Worm (Caenorhabditis elegans) whole organism, L4 larva: ENCODE data around the gene rib-2.

Experiments used
- D1046.2 ChIP-seq: fragments of 200-800 bp; sonication (Bioruptor generic); IDR thresholded peaks from 2 replicates; pipeline ENCODE4 v1.3.6; 2022; ENCODE audit warnings: missing genetic modification characterization, missing compliant biosample characterization
- Y105C5A.15 ChIP-seq: fragments of 200-800 bp; sonication (Bioruptor generic); IDR thresholded peaks from 2 replicates; pipeline ENCODE4 v1.3.6; 2022; ENCODE audit warnings: missing genetic modification characterization, missing compliant biosample characterization
- aly-2 ChIP-seq: sonication (generic microtip); optimal IDR thresholded peaks from 2 replicates; lab custom pipeline; 2018; ENCODE audit warnings: missing biosample characterization, missing genetic modification characterization
- ama-1 ChIP-seq: fragments of 150-350 bp; optimal IDR thresholded peaks from 2 replicates; lab custom pipeline; 2014; ENCODE audit warnings: inconsistent platforms, mixed read lengths
- ceh-82 ChIP-seq: sonication (generic microtip); optimal IDR thresholded peaks from 2 replicates; lab custom pipeline; 2017; ENCODE audit warnings: missing biosample characterization, missing genetic modification characterization
- ctbp-1 ChIP-seq: fragments of 200-800 bp; sonication (Bioruptor generic); IDR thresholded peaks from 2 replicates; pipeline ENCODE4 v1.3.6; 2022; ENCODE audit warnings: missing genetic modification reagents, missing genetic modification characterization, missing compliant biosample characterization
- dmd-8 ChIP-seq: fragments of 200-800 bp; sonication (Bioruptor generic); IDR thresholded peaks from 2 replicates; pipeline ENCODE4 v1.3.6; 2022; ENCODE audit warnings: missing genetic modification characterization, missing compliant biosample characterization
- fkh-10 ChIP-seq: fragments of 150-350 bp; optimal IDR thresholded peaks from 2 replicates; lab custom pipeline; 2014; ENCODE audit warnings: missing biosample characterization, missing genetic modification reagents, missing genetic modification characterization
- nhr-237 ChIP-seq: sonication (generic microtip); optimal IDR thresholded peaks from 2 replicates; lab custom pipeline; 2017; ENCODE audit warnings: missing biosample characterization, missing genetic modification characterization
- nhr-77 ChIP-seq: fragments of 150-350 bp; optimal IDR thresholded peaks from 2 replicates; lab custom pipeline; 2014; ENCODE audit warnings: missing biosample characterization, missing genetic modification characterization
- pqm-1 ChIP-seq: sonication (generic microtip); optimal IDR thresholded peaks from 2 replicates; lab custom pipeline; 2017; ENCODE audit warnings: missing biosample characterization, missing genetic modification characterization
- skn-1 ChIP-seq: fragments of 150-350 bp; optimal IDR thresholded peaks from 2 replicates; lab custom pipeline; 2014; ENCODE audit warnings: missing biosample characterization, missing genetic modification characterization
- unc-130 ChIP-seq: sonication (generic microtip); optimal IDR thresholded peaks from 2 replicates; lab custom pipeline; 2016; ENCODE audit warnings: missing genetic modification reagents, missing genetic modification characterization, missing compliant biosample characterization

DNA sequence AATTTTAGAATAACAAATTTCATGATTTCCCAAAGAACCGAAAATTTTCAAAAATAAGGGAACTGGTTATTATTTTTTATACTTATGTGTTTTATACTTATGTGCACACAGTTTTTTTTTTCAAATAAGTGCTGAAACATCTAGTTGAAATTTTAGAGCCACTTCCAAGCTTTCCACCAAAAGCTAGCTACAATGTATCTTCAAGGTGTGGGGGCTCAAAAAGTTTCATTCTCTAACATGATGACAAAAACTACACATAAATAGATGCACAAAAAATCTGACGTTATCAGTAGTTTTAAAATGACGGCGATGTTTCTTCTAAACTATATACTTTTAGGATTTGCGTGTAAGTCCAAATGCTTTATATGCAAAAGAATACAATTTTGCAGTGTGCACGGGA, 51.4 kb downstream of the rib-2 start, which contains the start of gene clec-163:
- TF ChIP-seq pqm-1 (tag; lab: Kevin White, UChicago) (no peak), aly-2 (tag; lab: Kevin White, UChicago) (no peak), dmd-8 (GFP tag; lab: Robert Waterston, UW) (no peak), nhr-237 (no peak), ama-1 (no peak), fkh-10 (GFP tag; lab: Kevin White, UChicago) (no peak), skn-1 (tag; lab: Kevin White, UChicago) (no peak), D1046.2 (no peak), ceh-82 (no peak), unc-130 (no peak), ctbp-1 (GFP tag; lab: Robert Waterston, UW) (no peak), nhr-77 (no peak), Y105C5A.15 (GFP tag; lab: Robert Waterston, UW) (no peak)
